Worm (Caenorhabditis elegans) whole organism, L4 larva: Measurements from ENCODE around the gene vha-4.

Source experiments
- F26F4.8 ChIP-seq: fragments of 200-800 bp; sonication (Bioruptor generic); conservative IDR thresholded peaks from 2 replicates; pipeline ENCODE4 v1.3.6; 2022; ENCODE audit warnings: missing genetic modification characterization, missing compliant biosample characterization
- F37D6.2 ChIP-seq: sonication (generic microtip); optimal IDR thresholded peaks from 2 replicates; lab custom pipeline; 2016; ENCODE audit warnings: mild to moderate bottlenecking, missing genetic modification characterization, missing compliant biosample characterization
- R02D3.7 ChIP-seq: fragments of 150-350 bp; sonication (generic microtip); optimal IDR thresholded peaks from 3 replicates; lab custom pipeline; 2014; ENCODE audit warnings: missing biosample characterization, missing genetic modification characterization
- Y75B8A.6 ChIP-seq: fragments of 200-800 bp; sonication (Bioruptor generic); IDR thresholded peaks from 2 replicates; pipeline ENCODE4 v1.3.6; 2022; ENCODE audit warnings: missing genetic modification reagents, missing genetic modification characterization, missing compliant biosample characterization
- ZK337.2 ChIP-seq: fragments of 200-800 bp; sonication (Bioruptor generic); IDR thresholded peaks from 2 replicates; pipeline ENCODE4 v1.3.6; 2022; ENCODE audit warnings: missing genetic modification reagents, missing genetic modification characterization, missing compliant biosample characterization
- arid-1 ChIP-seq: fragments of 200-800 bp; sonication (Bioruptor generic); conservative IDR thresholded peaks from 2 replicates; pipeline ENCODE4 v1.3.6; 2022; ENCODE audit warnings: missing genetic modification reagents, missing genetic modification characterization, missing compliant biosample characterization
- attf-4 ChIP-seq: sonication (generic microtip); optimal IDR thresholded peaks from 3 replicates; lab custom pipeline; 2017; ENCODE audit warnings: missing biosample characterization, missing genetic modification characterization
- ceh-44 ChIP-seq: fragments of 200-800 bp; sonication (Bioruptor generic); IDR thresholded peaks from 2 replicates; pipeline ENCODE4 v1.3.6; 2022; ENCODE audit warnings: missing genetic modification reagents, missing genetic modification characterization, missing compliant biosample characterization
- ceh-62 ChIP-seq: sonication (generic microtip); optimal IDR thresholded peaks from 2 replicates; lab custom pipeline; 2017; ENCODE audit warnings: missing biosample characterization, missing genetic modification characterization
- cey-2 ChIP-seq: sonication (generic microtip); optimal IDR thresholded peaks from 3 replicates; lab custom pipeline; 2017; ENCODE audit warnings: missing genetic modification characterization, mild to moderate bottlenecking, missing compliant biosample characterization, antibody characterized with exemption, borderline replicate concordance; ENCODE audit not compliant: insufficient read depth
- ctbp-1 ChIP-seq: fragments of 200-800 bp; sonication (Bioruptor generic); IDR thresholded peaks from 2 replicates; pipeline ENCODE4 v1.3.6; 2022; ENCODE audit warnings: missing genetic modification reagents, missing genetic modification characterization, missing compliant biosample characterization
- daf-16 ChIP-seq, 3 experiments: sonication (generic microtip); optimal IDR thresholded peaks; 2 replicates each; lab custom pipeline; 2016 to 2017; ENCODE audit warnings: missing genetic modification characterization in 3 of 3, missing genetic modification reagents in 3 of 3, mild to moderate bottlenecking in 2 of 3, missing compliant biosample characterization in 2 of 3, missing biosample characterization in 1 of 3, moderate library complexity in 1 of 3
- daf-8 ChIP-seq: fragments of 200-800 bp; sonication (Bioruptor generic); IDR thresholded peaks from 2 replicates; pipeline ENCODE4 v1.3.6; 2022; ENCODE audit warnings: missing genetic modification characterization, missing compliant biosample characterization
- duxl-1 ChIP-seq: sonication (generic microtip); optimal IDR thresholded peaks from 2 replicates; lab custom pipeline; 2016; ENCODE audit warnings: mild to moderate bottlenecking, missing genetic modification characterization, moderate library complexity, missing compliant biosample characterization; ENCODE audit not compliant: poor library complexity
- egl-27 ChIP-seq: sonication (generic microtip); optimal IDR thresholded peaks from 3 replicates; lab custom pipeline; 2017; ENCODE audit warnings: missing biosample characterization, missing genetic modification reagents, missing genetic modification characterization
- egl-43 ChIP-seq: fragments of 200-800 bp; sonication (Bioruptor generic); IDR thresholded peaks from 2 replicates; pipeline ENCODE4 v1.3.6; 2022; ENCODE audit warnings: missing genetic modification reagents, missing genetic modification characterization, missing compliant biosample characterization
- gei-8 ChIP-seq: fragments of 200-800 bp; sonication (Bioruptor generic); optimal IDR thresholded peaks from 2 replicates; lab custom pipeline; 2018; ENCODE audit warnings: mild to moderate bottlenecking, missing genetic modification characterization, missing compliant biosample characterization
- hif-1 ChIP-seq, 2 experiments: sonication (generic microtip); optimal IDR thresholded peaks; 2 replicates each; lab custom pipeline; 2016 to 2017; ENCODE audit warnings: missing compliant biosample characterization in 2 of 2, missing genetic modification characterization in 2 of 2, missing genetic modification reagents in 2 of 2, missing genotype in 2 of 2, mild to moderate bottlenecking in 1 of 2
- hlh-11 ChIP-seq: fragments of 200-800 bp; sonication (Bioruptor generic); optimal IDR thresholded peaks from 2 replicates; lab custom pipeline; 2018; ENCODE audit warnings: mild to moderate bottlenecking, missing genetic modification characterization, missing compliant biosample characterization
- hlh-30 ChIP-seq: sonication (generic microtip); optimal IDR thresholded peaks from 2 replicates; lab custom pipeline; 2017; ENCODE audit warnings: antibody characterized with exemption, mild to moderate bottlenecking, missing genetic modification characterization, missing compliant biosample characterization; ENCODE audit not compliant: insufficient read depth
- lim-7 ChIP-seq: fragments of 200-800 bp; sonication (Bioruptor generic); IDR thresholded peaks from 2 replicates; pipeline ENCODE4 v1.3.6; 2022; ENCODE audit warnings: missing genetic modification characterization, missing compliant biosample characterization
- lin-1 ChIP-seq: fragments of 200-800 bp; sonication (Bioruptor generic); IDR thresholded peaks from 2 replicates; pipeline ENCODE4 v1.3.6; 2022; ENCODE audit warnings: missing genetic modification reagents, missing genetic modification characterization, missing compliant biosample characterization
- lin-13 ChIP-seq: fragments of 150-350 bp; optimal IDR thresholded peaks from 2 replicates; lab custom pipeline; 2014; ENCODE audit warnings: missing biosample characterization, missing genetic modification reagents, missing genetic modification characterization
- lin-15B ChIP-seq: fragments of 150-350 bp; sonication (generic microtip); optimal IDR thresholded peaks from 3 replicates; lab custom pipeline; 2014; ENCODE audit warnings: missing biosample characterization, missing genetic modification characterization
- lin-38 ChIP-seq: fragments of 200-800 bp; sonication (Bioruptor generic); IDR thresholded peaks from 2 replicates; pipeline ENCODE4 v1.3.6; 2022; ENCODE audit warnings: missing genetic modification reagents, missing genetic modification characterization, missing compliant biosample characterization
- lir-3 ChIP-seq: sonication (generic microtip); optimal IDR thresholded peaks from 2 replicates; lab custom pipeline; 2016; ENCODE audit warnings: mild to moderate bottlenecking, missing genetic modification characterization, missing compliant biosample characterization
- madf-5 ChIP-seq, 2 experiments: fragments of 200-800 bp; sonication (Bioruptor generic); IDR thresholded peaks; 2 replicates each; pipeline ENCODE4 v1.3.6; 2022; ENCODE audit warnings: missing compliant biosample characterization in 2 of 2, missing genetic modification characterization in 2 of 2
- mdl-1 ChIP-seq, 2 experiments: fragments of 150-350 bp in 1 of 2; sonication (generic microtip) in 1 of 2; optimal IDR thresholded peaks; 2 replicates each; lab custom pipeline; 2014 to 2017; ENCODE audit warnings: missing biosample characterization in 2 of 2, missing genetic modification characterization in 2 of 2
- mep-1 ChIP-seq: fragments of 150-350 bp; sonication (generic microtip); optimal IDR thresholded peaks from 3 replicates; lab custom pipeline; 2014; ENCODE audit warnings: missing biosample characterization, missing genetic modification characterization
- mes-2 ChIP-seq: sonication (generic microtip); optimal IDR thresholded peaks from 2 replicates; lab custom pipeline; 2016; ENCODE audit warnings: missing genotype, mild to moderate bottlenecking, missing genetic modification characterization, missing compliant biosample characterization; ENCODE audit not compliant: poor library complexity, severe bottlenecking
- mxl-3 ChIP-seq: fragments of 200-800 bp; sonication (Bioruptor generic); optimal IDR thresholded peaks from 2 replicates; lab custom pipeline; 2018; ENCODE audit warnings: mild to moderate bottlenecking, missing genetic modification characterization, missing compliant biosample characterization
- nhr-102 ChIP-seq: sonication (generic microtip); optimal IDR thresholded peaks from 2 replicates; lab custom pipeline; 2016; ENCODE audit warnings: mild to moderate bottlenecking, missing genetic modification characterization, moderate library complexity, missing compliant biosample characterization
- nhr-237 ChIP-seq: sonication (generic microtip); optimal IDR thresholded peaks from 2 replicates; lab custom pipeline; 2017; ENCODE audit warnings: missing biosample characterization, missing genetic modification characterization
- nhr-25 ChIP-seq: sonication (generic microtip); optimal IDR thresholded peaks from 2 replicates; lab custom pipeline; 2017; ENCODE audit warnings: missing genetic modification characterization, mild to moderate bottlenecking, missing compliant biosample characterization, antibody characterized with exemption, moderate library complexity, borderline replicate concordance; ENCODE audit not compliant: insufficient read depth
- nhr-28 ChIP-seq: fragments of 150-350 bp; optimal IDR thresholded peaks from 2 replicates; lab custom pipeline; 2014; ENCODE audit warnings: missing biosample characterization, missing genetic modification characterization
- nhr-41 ChIP-seq: fragments of 200-800 bp; sonication (Bioruptor generic); IDR thresholded peaks from 2 replicates; pipeline ENCODE4 v1.3.6; 2022; ENCODE audit warnings: missing genetic modification reagents, missing genetic modification characterization, missing compliant biosample characterization
- nhr-6 ChIP-seq: fragments of 150-350 bp; optimal IDR thresholded peaks from 2 replicates; lab custom pipeline; 2014; ENCODE audit warnings: missing biosample characterization, missing genetic modification characterization
- nhr-76 ChIP-seq: fragments of 150-350 bp; optimal IDR thresholded peaks from 2 replicates; lab custom pipeline; 2014; ENCODE audit warnings: missing biosample characterization, missing genetic modification characterization
- pha-4 ChIP-seq, 2 experiments: fragments of 150-350 bp in 1 of 2; fragments of 200-800 bp in 1 of 2; sonication (Bioruptor generic) in 1 of 2; IDR thresholded peaks in 1 of 2; optimal IDR thresholded peaks in 1 of 2; 2 replicates each; pipeline versions ENCODE4 v1.3.6 to Lab custom; 2014 to 2022; ENCODE audit warnings: missing genetic modification characterization in 2 of 2, missing genetic modification reagents in 2 of 2, missing biosample characterization in 1 of 2, missing compliant biosample characterization in 1 of 2
- sdz-12 ChIP-seq: fragments of 200-800 bp; sonication (Bioruptor generic); optimal IDR thresholded peaks from 2 replicates; lab custom pipeline; 2018; ENCODE audit warnings: mild to moderate bottlenecking, missing genetic modification characterization, missing compliant biosample characterization
- snpc-1.2 ChIP-seq: fragments of 200-800 bp; sonication (Bioruptor generic); IDR thresholded peaks from 2 replicates; pipeline ENCODE4 v1.3.6; 2022; ENCODE audit warnings: missing genetic modification reagents, missing genetic modification characterization, missing compliant biosample characterization
- tag-97 ChIP-seq: fragments of 200-800 bp; sonication (Bioruptor generic); IDR thresholded peaks from 2 replicates; pipeline ENCODE4 v1.3.6; 2022; ENCODE audit warnings: missing genetic modification characterization, missing compliant biosample characterization
- tra-1 ChIP-seq: fragments of 200-800 bp; sonication (Bioruptor generic); IDR thresholded peaks from 2 replicates; pipeline ENCODE4 v1.3.6; 2022; ENCODE audit warnings: missing genetic modification reagents, missing genetic modification characterization, missing compliant biosample characterization
- unc-130 ChIP-seq: sonication (generic microtip); optimal IDR thresholded peaks from 2 replicates; lab custom pipeline; 2016; ENCODE audit warnings: missing genetic modification reagents, missing genetic modification characterization, missing compliant biosample characterization
- vab-7 ChIP-seq: fragments of 200-800 bp; sonication (Bioruptor generic); IDR thresholded peaks from 2 replicates; pipeline ENCODE4 v1.3.6; 2022; ENCODE audit warnings: missing genetic modification reagents, missing genetic modification characterization, missing compliant biosample characterization
- zag-1 ChIP-seq: fragments of 150-350 bp; optimal IDR thresholded peaks from 2 replicates; lab custom pipeline; 2014; ENCODE audit warnings: missing biosample characterization, missing genetic modification characterization
- zfp-3 ChIP-seq: fragments of 200-800 bp; sonication (Bioruptor generic); conservative IDR thresholded peaks from 2 replicates; pipeline ENCODE4 v1.3.6; 2022; ENCODE audit warnings: missing genetic modification reagents, missing genetic modification characterization, missing compliant biosample characterization
- zip-11 ChIP-seq: fragments of 200-800 bp; sonication (Bioruptor generic); IDR thresholded peaks from 2 replicates; pipeline ENCODE4 v1.3.6; 2022; ENCODE audit warnings: missing genetic modification characterization, missing compliant biosample characterization
- zip-2 ChIP-seq: fragments of 150-350 bp; optimal IDR thresholded peaks from 2 replicates; lab custom pipeline; 2014; ENCODE audit warnings: missing biosample characterization, missing genetic modification characterization
- ztf-11 ChIP-seq: fragments of 150-350 bp; optimal IDR thresholded peaks from 2 replicates; lab custom pipeline; 2014; ENCODE audit warnings: missing biosample characterization, missing genetic modification characterization

vha-4 gene

DNA sequence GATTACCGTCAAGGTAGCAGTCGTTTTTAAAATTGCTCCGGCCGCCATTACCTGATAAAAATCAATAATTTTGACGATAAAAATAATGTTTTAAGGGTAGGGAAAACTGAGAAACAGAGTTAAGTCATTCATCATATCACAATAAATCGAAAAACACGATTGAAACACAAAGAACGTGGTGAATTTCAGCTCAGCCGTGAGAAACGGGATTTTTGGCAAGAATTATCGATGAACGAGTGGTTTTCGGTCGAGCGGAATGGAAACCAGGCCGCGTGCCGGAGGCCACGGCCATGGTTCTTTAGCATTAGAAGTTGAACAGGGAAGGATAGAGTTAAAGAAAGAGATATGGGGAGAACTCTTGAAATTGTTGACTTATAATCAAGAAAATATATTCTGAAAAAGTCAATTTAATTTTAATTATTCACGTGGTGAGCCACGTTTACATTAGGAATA, at the start of gene vha-4, which contains the start of gene T01H3.5:
vha-4 (minus strand) TSS at position 51 of the 453 bp plus-strand sequence.
T01H3.5 (plus strand) TSS at position 351 of the 453 bp plus-strand sequence.
- TF ChIP-seq R02D3.7, result no peak
- TF ChIP-seq F37D6.2, result no peak
- TF ChIP-seq pha-4 (GFP tag; IDR thresholded peaks at IDR 0.05; lab: Robert Waterston, UW), result no peak
- no peak for TF ChIP-seq pha-4 (tag; optimal IDR thresholded peaks at IDR 0.05; lab: Kevin White, UChicago)
- no peak for TF ChIP-seq lir-3
- TF ChIP-seq gei-8 (GFP tag; lab: Kevin White, UChicago), result no peak
- TF ChIP-seq cey-2 (tag; lab: Kevin White, UChicago), result no peak
- no peak for TF ChIP-seq nhr-102 (tag; lab: Kevin White, UChicago)
- no peak for TF ChIP-seq sdz-12 (GFP tag; lab: Kevin White, UChicago)
- TF ChIP-seq nhr-25, result no peak
- no peak for TF ChIP-seq vab-7 (GFP tag; lab: Robert Waterston, UW)
- no peak for TF ChIP-seq mep-1 (tag; lab: Kevin White, UChicago)
- peak; percentile 70 for TF ChIP-seq mes-2 (tag; lab: Kevin White, UChicago)
- TF ChIP-seq snpc-1.2 (GFP tag; lab: Robert Waterston, UW), result no peak
- no peak for TF ChIP-seq ctbp-1 (GFP tag; lab: Robert Waterston, UW)
- TF ChIP-seq tra-1 (GFP tag; lab: Robert Waterston, UW), result no peak
- no peak for TF ChIP-seq egl-43 (GFP tag; lab: Robert Waterston, UW)
- no peak for TF ChIP-seq nhr-237 (tag; lab: Kevin White, UChicago)
- peak; percentile 33 for TF ChIP-seq mxl-3 (GFP tag; lab: Kevin White, UChicago)
- no peak for TF ChIP-seq zip-11 (GFP tag; lab: Robert Waterston, UW)
- TF ChIP-seq arid-1 (GFP tag; lab: Robert Waterston, UW), result no peak
- TF ChIP-seq nhr-76 (tag; lab: Kevin White, UChicago), result no peak
- no peak for TF ChIP-seq daf-8 (GFP tag; lab: Robert Waterston, UW)
- TF ChIP-seq duxl-1, result no peak
- TF ChIP-seq ceh-62, result no peak
- peak; percentile 8 for TF ChIP-seq nhr-28 (tag; lab: Kevin White, UChicago)
- no peak for TF ChIP-seq F26F4.8 (GFP tag; lab: Robert Waterston, UW)
- TF ChIP-seq egl-27, result no peak
- TF ChIP-seq mdl-1 (tag; optimal IDR thresholded peaks at IDR 0.05; lab: Kevin White, UChicago), result no peak
- TF ChIP-seq lin-13 (GFP tag; lab: Kevin White, UChicago), result no peak
- TF ChIP-seq tag-97 (GFP tag; lab: Robert Waterston, UW), result no peak
- no peak for TF ChIP-seq daf-16 (GFP tag; optimal IDR thresholded peaks at IDR 0.05; lab: Kevin White, UChicago)
- TF ChIP-seq daf-16 (tag; optimal IDR thresholded peaks at IDR 0.05; lab: Kevin White, UChicago), result no peak
- TF ChIP-seq zag-1 (tag; lab: Kevin White, UChicago), result no peak
- no peak for TF ChIP-seq unc-130 (GFP tag; lab: Kevin White, UChicago)
- TF ChIP-seq madf-5 (GFP tag; IDR thresholded peaks at IDR 0.05; lab: Robert Waterston, UW), result no peak
- no peak for TF ChIP-seq nhr-6 (tag; lab: Kevin White, UChicago)
- no peak for TF ChIP-seq lim-7
- TF ChIP-seq hlh-11 (tag; lab: Kevin White, UChicago), result peak; percentile 14
- no peak for TF ChIP-seq zip-2 (tag; lab: Kevin White, UChicago)
- TF ChIP-seq lin-38 (GFP tag; lab: Robert Waterston, UW), result peak; percentile 29; the same call in 1 of the 2 replicates
- TF ChIP-seq Y75B8A.6 (GFP tag; lab: Robert Waterston, UW), result no peak
- TF ChIP-seq lin-1 (GFP tag; lab: Robert Waterston, UW), result no peak
- TF ChIP-seq ceh-44 (GFP tag; lab: Robert Waterston, UW), result no peak
- TF ChIP-seq hif-1 (tag; optimal IDR thresholded peaks at IDR 0.05; lab: Kevin White, UChicago), result peak in 1 of 2 experiments; percentile 16
- TF ChIP-seq attf-4 (tag; lab: Kevin White, UChicago), result no peak
- TF ChIP-seq nhr-41 (GFP tag; lab: Robert Waterston, UW), result no peak
- no peak for TF ChIP-seq hlh-30 (tag; lab: Kevin White, UChicago)
- no peak for TF ChIP-seq ZK337.2 (GFP tag; lab: Robert Waterston, UW)
- TF ChIP-seq lin-15B, result no peak
- no peak for TF ChIP-seq zfp-3 (GFP tag; lab: Robert Waterston, UW)
- TF ChIP-seq ztf-11, result no peak
